Worm (Caenorhabditis elegans) whole organism, dauer: ENCODE results near the gene osm-5.

Experiments used
- unc-62 ChIP-seq: sonication (generic microtip); optimal IDR thresholded peaks from 2 replicates; lab custom pipeline; 2017; ENCODE audit warnings: missing biosample characterization, missing genetic modification reagents, missing genetic modification characterization

osm-5 gene

ce11 chrX:3023552-3024183 is 39.6 kb downstream of the osm-5 start:
- TF ChIP-seq unc-62 (GFP tag; lab: Kevin White, UChicago), result no peak

- no peak for TF ChIP-seq unc-62 (GFP tag; lab: Kevin White, UChicago)
Observed at ce11 chrX:3024637-3025113, 40.6 kb downstream of the osm-5 start, which contains the start of gene aqp-7. Gene aqp-7, plus strand, starts transcription at chrX:3025063.

ce11 chrX:3025145-3025544 is 41.1 kb downstream of the osm-5 start:
- TF ChIP-seq unc-62 (GFP tag; lab: Kevin White, UChicago), result no peak

ce11 chrX:3029030-3029429 is 45.0 kb downstream of the osm-5 start, which contains the start of gene M02F4.1:
Gene M02F4.1, minus strand, starts transcription at chrX:3029130.
- no peak for TF ChIP-seq unc-62 (GFP tag; lab: Kevin White, UChicago)

- TF ChIP-seq unc-62 (GFP tag; lab: Kevin White, UChicago), result no peak
Observed at ce11 chrX:3031484-3031883, 47.4 kb downstream of the osm-5 start, which contains the start of gene clec-265. Gene clec-265, plus strand, starts transcription at chrX:3031783.

ce11 chrX:3033492-3033891 is 49.4 kb downstream of the osm-5 start:
- no peak for TF ChIP-seq unc-62 (GFP tag; lab: Kevin White, UChicago)

- TF ChIP-seq unc-62 (GFP tag; lab: Kevin White, UChicago), result no peak
Observed at ce11 chrX:3034203-3034602, 50.1 kb downstream of the osm-5 start, which contains the start of gene M02F4.2. Gene M02F4.2, minus strand, starts transcription at chrX:3034303.

ce11 chrX:3035972-3036379 is 51.9 kb downstream of the osm-5 start:
- peak; percentile 7 for TF ChIP-seq unc-62 (GFP tag; lab: Kevin White, UChicago)

ce11 chrX:3040021-3040420 is 56.0 kb downstream of the osm-5 start:
- TF ChIP-seq unc-62 (GFP tag; lab: Kevin White, UChicago), result no peak

- TF ChIP-seq unc-62 (GFP tag; lab: Kevin White, UChicago), result no peak
Observed at ce11 chrX:3040609-3041008, 56.5 kb downstream of the osm-5 start.
